Fruit fly (Drosophila melanogaster): ENCODE measurements around the gene Zmynd10.

Zmynd10 gene

dm6 chr3L:13036706-13037457 lies 10.6 kb upstream of the Zmynd10 start, which contains the start of gene Srrm1 (continued):
- peak; percentile 97 for TF ChIP-seq BEAF-32 (GFP tag; optimal IDR thresholded peaks at IDR 0.05)
- no peak for TF ChIP-seq H2.0 (GFP tag; IDR thresholded peaks at IDR 0.05)
- TF ChIP-seq Bteb2 (GFP tag; optimal IDR thresholded peaks at IDR 0.05), result peak; percentile 20
- TF ChIP-seq Atf3 (GFP tag; optimal IDR thresholded peaks at IDR 0.05), result peak; percentile 30
- TF ChIP-seq CG33213 (GFP tag; optimal IDR thresholded peaks at IDR 0.05), result peak; percentile 79
- TF ChIP-seq MESR4 (GFP tag; optimal IDR thresholded peaks at IDR 0.05), result peak; percentile 88

dm6 chr3L:13033361-13033760 lies 7.1 kb upstream of the Zmynd10 start:
- TF ChIP-seq phol (tag; optimal IDR thresholded peaks at IDR 0.05) (peak; percentile 10), dmrt11E (tag; optimal IDR thresholded peaks at IDR 0.05) (peak; percentile 4), ci (GFP tag; IDR thresholded peaks at IDR 0.05) (0 out of 3 replicates have a peak, but pooled peaks have one; percentile 15), kni (GFP tag; optimal IDR thresholded peaks at IDR 0.05) (peak; percentile 24), Blimp-1 (GFP tag; optimal IDR thresholded peaks at IDR 0.05) (peak; percentile 89), CG10366 (GFP tag; IDR thresholded peaks at IDR 0.05) (no peak), zfh2 (GFP tag; optimal IDR thresholded peaks at IDR 0.05) (no peak), CG10543 (GFP tag; optimal IDR thresholded peaks at IDR 0.05) (no peak), Opbp (GFP tag; IDR thresholded peaks at IDR 0.05; ENCODE audit: partially characterized antibody) (peak; percentile 28; the same call in 1 of the 3 replicates), YL-1 (GFP tag; optimal IDR thresholded peaks at IDR 0.05) (no peak), CG14860 (GFP tag; IDR thresholded peaks at IDR 0.05; ENCODE audit: partially characterized antibody) (0 out of 3 replicates have a peak, but pooled peaks have one; percentile 43), Awh (GFP tag; IDR thresholded peaks at IDR 0.05) (no peak), Dip2 (GFP tag; IDR thresholded peaks at IDR 0.05) (no peak), C15 (GFP tag; IDR thresholded peaks at IDR 0.05) (0 out of 3 replicates have a peak, but pooled peaks have one; percentile 38), CG18764 (GFP tag; optimal IDR thresholded peaks at IDR 0.05) (peak; percentile 66), CG6791 (GFP tag; IDR thresholded peaks at IDR 0.05; ENCODE audit: partially characterized antibody) (0 out of 3 replicates have a peak, but pooled peaks have one; percentile 24), Max (GFP tag; optimal IDR thresholded peaks at IDR 0.05) (no peak), Ets65A (GFP tag) (peak; percentile 4), CG15696 (tag; optimal IDR thresholded peaks at IDR 0.05) (peak; percentile 23), Hr51 (GFP tag; optimal IDR thresholded peaks at IDR 0.05) (no peak), sens (GFP tag) (peak; percentile 73), ewg (GFP tag; optimal IDR thresholded peaks at IDR 0.05) (no peak), CG10979 (tag; optimal IDR thresholded peaks at IDR 0.05) (peak; percentile 39), ken (GFP tag; IDR thresholded peaks at IDR 0.05) (0 out of 3 replicates have a peak, but pooled peaks have one; percentile 8), Xrp1 (GFP tag; IDR thresholded peaks at IDR 0.05) (peak; percentile 22; the same call in 1 of the 2 replicates)

- peak in 1 of 3 experiments; percentile 49 for TF ChIP-seq lola (GFP tag; optimal IDR thresholded peaks at IDR 0.05)
- peak; percentile 58 for TF ChIP-seq CG4360 (GFP tag; IDR thresholded peaks at IDR 0.05)
- TF ChIP-seq Pdp1 (GFP tag; optimal IDR thresholded peaks at IDR 0.05), result peak in 1 of 2 experiments; percentile 62
- TF ChIP-seq Neu2 (GFP tag; optimal IDR thresholded peaks at IDR 0.05; ENCODE audit: borderline replicate concordance), result no peak
Measured at dm6 chr3L:13032915-13033282, 6.7 kb upstream of the Zmynd10 start.
